Worm (Caenorhabditis elegans) whole organism, L3 larva: Measurements from ENCODE around the gene clp-10.

Experiments
- fos-1 ChIP-seq: fragments of 150-350 bp; optimal IDR thresholded peaks from 2 replicates; lab custom pipeline; 2014; ENCODE audit warnings: missing biosample characterization, missing genetic modification characterization
- nhr-25 ChIP-seq: sonication (generic microtip); optimal IDR thresholded peaks from 2 replicates; lab custom pipeline; 2017; ENCODE audit warnings: missing biosample characterization, missing genetic modification characterization
- ztf-11 ChIP-seq: fragments of 150-350 bp; optimal IDR thresholded peaks from 2 replicates; lab custom pipeline; 2014; ENCODE audit warnings: missing biosample characterization, missing genetic modification characterization

ce11 chrIII:23862-24261, 14.2 kb downstream of the clp-10 start, which contains the start of gene H10E21.5:
- TF ChIP-seq nhr-25 (tag; lab: Kevin White, UChicago) (no peak), ztf-11 (no peak), fos-1 (tag; lab: Kevin White, UChicago) (no peak)
